Worm (Caenorhabditis elegans): ENCODE results near the gene F48E8.8.

DNA sequence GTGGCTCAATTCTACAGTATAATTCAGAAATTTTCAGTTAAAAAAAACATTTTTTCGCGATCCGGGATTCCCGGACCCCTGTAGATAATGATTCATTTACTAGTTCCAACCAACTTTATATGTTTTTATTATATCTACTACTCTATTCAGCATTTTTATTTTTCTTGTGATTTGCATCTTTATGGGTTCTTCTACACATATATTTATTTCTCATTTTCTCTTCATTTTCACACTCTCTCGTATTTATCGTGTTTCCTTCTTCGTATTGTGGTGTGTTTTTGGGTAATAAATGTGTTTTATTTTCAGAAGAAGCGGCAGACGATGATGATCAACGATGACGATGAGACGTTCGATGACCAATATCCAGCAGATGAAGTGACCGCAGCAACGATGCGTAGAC, 14.5 kb upstream of the F48E8.8 start, which contains the start of gene F48E8.2:
- TF ChIP-seq elt-1 (tag; optimal IDR thresholded peaks at IDR 0.05) (no peak), ztf-1 (GFP tag; conservative IDR thresholded peaks at IDR 0.05) (no peak), ama-1 (optimal IDR thresholded peaks at IDR 0.05) (no peak), egl-27 (tag; optimal IDR thresholded peaks at IDR 0.05) (no peak), skn-1 (tag; optimal IDR thresholded peaks at IDR 0.05) (no peak), nhr-11 (tag; optimal IDR thresholded peaks at IDR 0.05) (no peak), fos-1 (tag; optimal IDR thresholded peaks at IDR 0.05) (no peak), ztf-11 (tag; optimal IDR thresholded peaks at IDR 0.05) (no peak), nhr-25 (tag; optimal IDR thresholded peaks at IDR 0.05) (no peak), peb-1 (tag; optimal IDR thresholded peaks at IDR 0.05) (no peak), F13H6.1 (tag; optimal IDR thresholded peaks at IDR 0.05) (no peak), unc-62 (GFP tag; optimal IDR thresholded peaks at IDR 0.05) (no peak)

All from whole organism, L2 larva.